Fruit fly (Drosophila melanogaster): Measurements from ENCODE around the gene per.

Gene per

dm6 chrX:2708156-2708734, 22.9 kb downstream of the per start, which contains the start of gene CG2681 (continued):
- TF ChIP-seq CG7839 (tag; optimal IDR thresholded peaks at IDR 0.05) (peak; percentile 57), CG3847 (GFP tag; IDR thresholded peaks at IDR 0.05) (0 out of 2 replicates have a peak, but pooled peaks have one; percentile 7), fd96Cb (tag; optimal IDR thresholded peaks at IDR 0.05) (peak; percentile 18), sisA (GFP tag; IDR thresholded peaks at IDR 0.05) (peak; percentile 69), CG1603 (tag; optimal IDR thresholded peaks at IDR 0.05) (peak; percentile 50), vvl (GFP tag; IDR thresholded peaks at IDR 0.05) (peak; percentile 52), CG10979 (tag; optimal IDR thresholded peaks at IDR 0.05) (no peak), NFAT (GFP tag; IDR thresholded peaks at IDR 0.05) (peak; percentile 62; the same call in 1 of the 2 replicates), CG42726 (GFP tag; IDR thresholded peaks at IDR 0.05; ENCODE audit: partially characterized antibody) (no peak), sd (tag; optimal IDR thresholded peaks at IDR 0.05) (no peak), prd (optimal IDR thresholded peaks at IDR 0.05) (no peak), prd (GFP tag; IDR thresholded peaks at IDR 0.05) (peak; percentile 73), Dad (GFP tag; optimal IDR thresholded peaks at IDR 0.05) (no peak)

- no peak for TF ChIP-seq lab (GFP tag; optimal IDR thresholded peaks at IDR 0.05)
- TF ChIP-seq dmrt11E (tag; optimal IDR thresholded peaks at IDR 0.05) = no peak
- no peak for TF ChIP-seq Lim3 (GFP tag; IDR thresholded peaks at IDR 0.05)
- no peak for TF ChIP-seq CG9727 (GFP tag; optimal IDR thresholded peaks at IDR 0.05)
- TF ChIP-seq CG1603 (tag; optimal IDR thresholded peaks at IDR 0.05) = peak; percentile 50
- TF ChIP-seq D19B (GFP tag; optimal IDR thresholded peaks at IDR 0.05) = no peak
- TF ChIP-seq CG5245 (GFP tag; optimal IDR thresholded peaks at IDR 0.05) = no peak
- TF ChIP-seq slou (GFP tag; optimal IDR thresholded peaks at IDR 0.05) = no peak
- TF ChIP-seq CG30431 (GFP tag; optimal IDR thresholded peaks at IDR 0.05) = no peak
- peak; percentile 74 for TF ChIP-seq BEAF-32 (GFP tag; optimal IDR thresholded peaks at IDR 0.05)
- peak; percentile 65 for TF ChIP-seq CG14860 (GFP tag; IDR thresholded peaks at IDR 0.05; ENCODE audit: partially characterized antibody)
- TF ChIP-seq nmo (GFP tag; optimal IDR thresholded peaks at IDR 0.05) = peak; percentile 10
- TF ChIP-seq rib (GFP tag; IDR thresholded peaks at IDR 0.05) = no peak
- no peak for TF ChIP-seq nom (GFP tag; optimal IDR thresholded peaks at IDR 0.05)
- no peak for TF ChIP-seq az2 (GFP tag; optimal IDR thresholded peaks at IDR 0.05)
- no peak for TF ChIP-seq Aef1 (GFP tag; IDR thresholded peaks at IDR 0.05)
- TF ChIP-seq CG34376 (GFP tag; optimal IDR thresholded peaks at IDR 0.05) = no peak
- TF ChIP-seq B-H2 (GFP tag; optimal IDR thresholded peaks at IDR 0.05) = no peak
- no peak for TF ChIP-seq Abd-B (GFP tag; optimal IDR thresholded peaks at IDR 0.05)
- no peak for TF ChIP-seq CG16779 (GFP tag; IDR thresholded peaks at IDR 0.05)
- TF ChIP-seq CG17186 (GFP tag; optimal IDR thresholded peaks at IDR 0.05) = no peak
- no peak for TF ChIP-seq eve (GFP tag; optimal IDR thresholded peaks at IDR 0.05)
- TF ChIP-seq CG4707 (GFP tag; optimal IDR thresholded peaks at IDR 0.05) = no peak
- no peak for TF ChIP-seq klu (GFP tag; IDR thresholded peaks at IDR 0.05)
- TF ChIP-seq stwl (tag; optimal IDR thresholded peaks at IDR 0.05) = peak; percentile 68
- no peak for TF ChIP-seq CG15073 (GFP tag; optimal IDR thresholded peaks at IDR 0.05)
- TF ChIP-seq Opbp (GFP tag; IDR thresholded peaks at IDR 0.05; ENCODE audit: partially characterized antibody) = peak; percentile 81
- TF ChIP-seq ci (GFP tag; IDR thresholded peaks at IDR 0.05) = peak; percentile 11; the same call in 1 of the 3 replicates
- no peak for TF ChIP-seq CG17802 (tag; optimal IDR thresholded peaks at IDR 0.05)
- no peak for TF ChIP-seq CG11723 (GFP tag; optimal IDR thresholded peaks at IDR 0.05)
- peak; percentile 72 for TF ChIP-seq hbn (GFP tag; IDR thresholded peaks at IDR 0.05; ENCODE audit: partially characterized antibody)
- TF ChIP-seq CG7839 (tag; optimal IDR thresholded peaks at IDR 0.05) = no peak
- no peak for TF ChIP-seq Trl (optimal IDR thresholded peaks at IDR 0.05)
- no peak for TF ChIP-seq Trl (GFP tag; optimal IDR thresholded peaks at IDR 0.05)
- TF ChIP-seq CG31224 (GFP tag; IDR thresholded peaks at IDR 0.05) = no peak
- no peak for TF ChIP-seq CG8359 (GFP tag; optimal IDR thresholded peaks at IDR 0.05; ENCODE audit: borderline replicate concordance)
- TF ChIP-seq CG17612 (GFP tag; IDR thresholded peaks at IDR 0.05) = no peak
- TF ChIP-seq CG30020 (tag; optimal IDR thresholded peaks at IDR 0.05) = no peak
Observed at dm6 chrX:2713776-2714175, 28.4 kb downstream of the per start, which contains the start of the genes CG2685 and CG2694. CG2685 (minus strand) TSS chrX:2713960. CG2694 (plus strand) TSS chrX:2714079.

Data from whole organism, embryonic.